Fruit fly (Drosophila melanogaster) whole organism, embryonic: ENCODE results near the gene CG32855.

Experiments used
- Atf-2 ChIP-seq: fragments of 200-800 bp; sonication (Bioruptor generic); optimal IDR thresholded peaks from 2 replicates; lab custom pipeline; 2016; ENCODE audit warnings: missing biosample characterization, missing genetic modification characterization
- BEAF-32 ChIP-seq: fragments of 200-800 bp; sonication (Bioruptor generic); optimal IDR thresholded peaks from 3 replicates; lab custom pipeline; 2017; ENCODE audit warnings: missing biosample characterization, missing genetic modification characterization, mild to moderate bottlenecking, moderate library complexity, missing genetic modification reagents
- BtbVII ChIP-seq: fragments of 200-800 bp; sonication (Bioruptor generic); optimal IDR thresholded peaks from 3 replicates; lab custom pipeline; 2017; ENCODE audit warnings: missing biosample characterization, mild to moderate bottlenecking, missing genetic modification characterization
- CG10209 ChIP-seq: fragments of 200-800 bp; sonication (Bioruptor generic); optimal IDR thresholded peaks from 3 replicates; lab custom pipeline; 2017; ENCODE audit warnings: missing biosample characterization, mild to moderate bottlenecking, missing genetic modification characterization, missing genetic modification reagents
- CG1024 ChIP-seq: fragments of 200-800 bp; sonication (Bioruptor generic); IDR thresholded peaks from 2 replicates; pipeline ENCODE4 v1.3.6; 2022; ENCODE audit warnings: missing biosample characterization, missing genetic modification characterization
- CG12236 ChIP-seq: fragments of 200-800 bp; sonication (Bioruptor generic); optimal IDR thresholded peaks from 2 replicates; lab custom pipeline; 2016; ENCODE audit warnings: missing biosample characterization, missing genetic modification characterization
- CG12744 ChIP-seq: fragments of 200-800 bp; sonication (Bioruptor generic); optimal IDR thresholded peaks from 2 replicates; lab custom pipeline; 2016; ENCODE audit warnings: missing biosample characterization, missing genetic modification characterization
- CG15011 ChIP-seq: fragments of 200-800 bp; sonication (Bioruptor generic); optimal IDR thresholded peaks from 3 replicates; lab custom pipeline; 2018; ENCODE audit warnings: missing biosample characterization, mild to moderate bottlenecking, missing genetic modification characterization
- CG15479 ChIP-seq: fragments of 200-800 bp; sonication (Bioruptor generic); optimal IDR thresholded peaks from 3 replicates; lab custom pipeline; 2019; ENCODE audit warnings: missing biosample characterization, mild to moderate bottlenecking, missing genetic modification characterization, moderate library complexity
- CG1792 ChIP-seq: fragments of 200-800 bp; sonication (Bioruptor generic); optimal IDR thresholded peaks from 2 replicates; lab custom pipeline; 2016; ENCODE audit warnings: missing biosample characterization, missing genetic modification characterization
- CG4424 ChIP-seq: fragments of 200-800 bp; sonication (Bioruptor generic); optimal IDR thresholded peaks from 3 replicates; lab custom pipeline; 2016; ENCODE audit warnings: missing biosample characterization, missing genetic modification characterization
- CG5953 ChIP-seq: fragments of 200-800 bp; sonication (Bioruptor generic); IDR thresholded peaks from 2 replicates; pipeline ENCODE4 v1.3.6; 2022; ENCODE audit warnings: missing biosample characterization, missing genetic modification characterization
- CG7786 ChIP-seq: fragments of 200-800 bp; sonication (Bioruptor generic); optimal IDR thresholded peaks from 2 replicates; lab custom pipeline; 2016; ENCODE audit warnings: missing biosample characterization, missing genetic modification characterization
- CG8388 ChIP-seq: fragments of 200-800 bp; sonication (Bioruptor generic); optimal IDR thresholded peaks from 2 replicates; lab custom pipeline; 2019; ENCODE audit warnings: missing biosample characterization, mild to moderate bottlenecking, missing genetic modification characterization, moderate library complexity
- CG8478 ChIP-seq: fragments of >200 bp; optimal IDR thresholded peaks from 2 replicates; lab custom pipeline; 2018
- CG8765 ChIP-seq: fragments of 200-800 bp; sonication (Bioruptor generic); IDR thresholded peaks from 2 replicates; pipeline ENCODE4 v1.3.6; 2022; ENCODE audit warnings: missing biosample characterization, missing genetic modification characterization
- CHES-1-like ChIP-seq: fragments of 200-800 bp; sonication (Bioruptor generic); optimal IDR thresholded peaks from 2 replicates; lab custom pipeline; 2016; ENCODE audit warnings: missing biosample characterization, missing genetic modification characterization
- CkIIα-i1 ChIP-seq: fragments of 200-800 bp; sonication (Bioruptor generic); IDR thresholded peaks from 2 replicates; pipeline ENCODE4 v1.3.6; 2022; ENCODE audit warnings: missing biosample characterization, missing genetic modification characterization
- CrebB ChIP-seq: fragments of 200-800 bp; sonication (Bioruptor generic); optimal IDR thresholded peaks from 3 replicates; lab custom pipeline; 2018; ENCODE audit warnings: missing biosample characterization, mild to moderate bottlenecking, missing genetic modification characterization
- Dad ChIP-seq: fragments of 200-800 bp; sonication (Bioruptor generic); optimal IDR thresholded peaks from 3 replicates; lab custom pipeline; 2016; ENCODE audit warnings: missing biosample characterization, missing genetic modification characterization
- Doc2 ChIP-seq: fragments of 200-800 bp; sonication (Bioruptor generic); IDR thresholded peaks from 2 replicates; pipeline ENCODE4 v1.3.6; 2022; ENCODE audit warnings: missing biosample characterization, missing genetic modification characterization
- Dp ChIP-seq: fragments of 200-800 bp; sonication (Bioruptor generic); optimal IDR thresholded peaks from 2 replicates; lab custom pipeline; 2018; ENCODE audit warnings: missing biosample characterization, mild to moderate bottlenecking, missing genetic modification characterization, moderate library complexity
- Ets97D ChIP-seq: fragments of 200-800 bp; sonication (Bioruptor generic); optimal IDR thresholded peaks from 3 replicates; lab custom pipeline; 2016; ENCODE audit warnings: missing biosample characterization, missing genetic modification characterization
- Fer3 ChIP-seq: fragments of 200-800 bp; sonication (Bioruptor generic); optimal IDR thresholded peaks from 2 replicates; lab custom pipeline; 2018; ENCODE audit warnings: missing biosample characterization, mild to moderate bottlenecking, missing genetic modification characterization, moderate library complexity
- HHEX ChIP-seq: fragments of 200-800 bp; sonication (Bioruptor generic); optimal IDR thresholded peaks from 3 replicates; lab custom pipeline; 2017; ENCODE audit warnings: missing biosample characterization, mild to moderate bottlenecking, missing genetic modification characterization, missing genetic modification reagents
- Kr ChIP-seq: fragments of 200-800 bp; sonication (Bioruptor generic); optimal IDR thresholded peaks from 2 replicates; lab custom pipeline; 2017; ENCODE audit warnings: missing biosample characterization, mild to moderate bottlenecking, missing genetic modification characterization
- Lpt ChIP-seq: fragments of >200 bp; optimal IDR thresholded peaks from 2 replicates; lab custom pipeline; 2018; ENCODE audit warnings: missing biosample characterization, missing genetic modification characterization
- MBD-R2 ChIP-seq: fragments of 200-800 bp; sonication (Bioruptor generic); IDR thresholded peaks from 2 replicates; pipeline ENCODE4 v1.3.6; 2022; ENCODE audit warnings: missing biosample characterization, missing genetic modification characterization
- Vsx1 ChIP-seq: fragments of 200-800 bp; sonication (Bioruptor generic); optimal IDR thresholded peaks from 2 replicates; lab custom pipeline; 2017; ENCODE audit warnings: missing biosample characterization, mild to moderate bottlenecking, missing genetic modification characterization, missing genetic modification reagents
- Xrp1 ChIP-seq: fragments of 200-800 bp; sonication (Bioruptor generic); IDR thresholded peaks from 2 replicates; pipeline ENCODE4 v1.3.6; 2022; ENCODE audit warnings: missing biosample characterization, missing genetic modification characterization
- aop ChIP-seq: fragments of 200-800 bp; sonication (Bioruptor generic); IDR thresholded peaks from 2 replicates; pipeline ENCODE4 v1.3.6; 2022; ENCODE audit warnings: missing biosample characterization, missing genetic modification characterization
- caup ChIP-seq: fragments of 200-800 bp; sonication (Bioruptor generic); optimal IDR thresholded peaks from 3 replicates; lab custom pipeline; 2017; ENCODE audit warnings: missing biosample characterization, mild to moderate bottlenecking, missing genetic modification characterization, moderate library complexity; ENCODE audit not compliant: severe bottlenecking
- cwo ChIP-seq: fragments of 200-800 bp; sonication (Bioruptor generic); optimal IDR thresholded peaks from 3 replicates; lab custom pipeline; 2017; ENCODE audit warnings: missing biosample characterization, missing genetic modification characterization, mild to moderate bottlenecking, moderate library complexity, missing genetic modification reagents
- dysf ChIP-seq: fragments of 200-800 bp; sonication (Bioruptor generic); IDR thresholded peaks from 3 replicates; pipeline ENCODE4 v1.3.6; 2022; ENCODE audit warnings: missing biosample characterization, missing genetic modification characterization
- ewg ChIP-seq: fragments of 200-800 bp; sonication (Bioruptor generic); optimal IDR thresholded peaks from 3 replicates; lab custom pipeline; 2017; ENCODE audit warnings: mild to moderate bottlenecking, missing biosample characterization, missing genetic modification reagents, missing genetic modification characterization
- gem ChIP-seq: fragments of 200-800 bp; sonication (Bioruptor generic); optimal IDR thresholded peaks from 2 replicates; lab custom pipeline; 2019; ENCODE audit warnings: missing biosample characterization, mild to moderate bottlenecking, missing genetic modification characterization, moderate library complexity
- her ChIP-seq: fragments of 200-800 bp; sonication (Bioruptor generic); optimal IDR thresholded peaks from 2 replicates; lab custom pipeline; 2016; ENCODE audit warnings: missing biosample characterization, missing genetic modification characterization
- ken ChIP-seq: fragments of 200-800 bp; sonication (Bioruptor generic); IDR thresholded peaks from 3 replicates; pipeline ENCODE4 v1.3.6; 2022; ENCODE audit warnings: missing biosample characterization, missing genetic modification characterization
- lilli ChIP-seq: fragments of 200-800 bp; sonication (Bioruptor generic); optimal IDR thresholded peaks from 3 replicates; lab custom pipeline; 2016; ENCODE audit warnings: missing biosample characterization, missing genetic modification characterization
- nerfin-2 ChIP-seq: fragments of 200-800 bp; sonication (Bioruptor generic); IDR thresholded peaks from 2 replicates; pipeline ENCODE4 v1.3.6; 2022; ENCODE audit warnings: missing biosample characterization, missing genetic modification characterization; ENCODE audit not compliant: partially characterized antibody
- nmo ChIP-seq: fragments of 200-800 bp; sonication (Bioruptor generic); optimal IDR thresholded peaks from 2 replicates; lab custom pipeline; 2018; ENCODE audit warnings: missing biosample characterization, mild to moderate bottlenecking, missing genetic modification characterization, moderate library complexity
- prd ChIP-seq, 3 experiments: fragments of >200 bp in 2 of 3; fragments of 200-800 bp in 1 of 3; sonication (Bioruptor generic) in 1 of 3; optimal IDR thresholded peaks in 2 of 3; IDR thresholded peaks in 1 of 3; 2 replicates in 2 of 3; 3 replicates in 1 of 3; pipeline versions ENCODE4 v1.3.6 to Lab custom; 2017 to 2022; ENCODE audit warnings: missing biosample characterization in 1 of 3, missing genetic modification characterization in 1 of 3
- sc ChIP-seq, 3 experiments: fragments of >200 bp in 2 of 3; fragments of 200-800 bp in 1 of 3; sonication (Bioruptor generic) in 1 of 3; optimal IDR thresholded peaks; 2 replicates in 2 of 3; 3 replicates in 1 of 3; lab custom pipeline; 2017; ENCODE audit warnings: mild to moderate bottlenecking in 1 of 3, missing biosample characterization in 1 of 3, missing genetic modification characterization in 1 of 3, missing genetic modification reagents in 1 of 3
- sens ChIP-seq: fragments of 200-800 bp; sonication (Bioruptor generic); peaks from one replicate; lab custom pipeline; 2016; ENCODE audit warnings: missing biosample characterization, missing genetic modification characterization
- sob ChIP-seq: fragments of 200-800 bp; sonication (Bioruptor generic); IDR thresholded peaks from 2 replicates; pipeline ENCODE4 v1.3.6; 2022; ENCODE audit warnings: missing biosample characterization, missing genetic modification characterization
- trem ChIP-seq: fragments of 200-800 bp; optimal IDR thresholded peaks from 3 replicates; lab custom pipeline; 2019; ENCODE audit warnings: missing biosample characterization, mild to moderate bottlenecking, missing genetic modification characterization, moderate library complexity
- tx ChIP-seq: fragments of 200-800 bp; sonication (Bioruptor generic); optimal IDR thresholded peaks from 2 replicates; lab custom pipeline; 2016; ENCODE audit warnings: missing biosample characterization, missing genetic modification characterization
- vnd ChIP-seq: fragments of 200-800 bp; sonication (Bioruptor generic); IDR thresholded peaks from 3 replicates; pipeline ENCODE4 v1.3.6; 2022; ENCODE audit warnings: missing biosample characterization, missing genetic modification characterization; ENCODE audit not compliant: partially characterized antibody
- zen ChIP-seq: fragments of 200-800 bp; sonication (Bioruptor generic); optimal IDR thresholded peaks from 3 replicates; lab custom pipeline; 2018; ENCODE audit warnings: missing biosample characterization, mild to moderate bottlenecking, missing genetic modification characterization, moderate library complexity

The CG32855 gene

dm6 chr3R:16094011-16094729, 13.4 kb upstream of the CG32855 start (continued):
- peak; percentile 92 for TF ChIP-seq gem (tag; lab: Kevin White, UChicago)
- no peak for TF ChIP-seq Dad (GFP tag; lab: Kevin White, UChicago)
- TF ChIP-seq CG15479 (GFP tag; lab: Kevin White, UChicago), result no peak
- TF ChIP-seq CrebB (tag; lab: Kevin White, UChicago), result no peak
- TF ChIP-seq prd (optimal IDR thresholded peaks at IDR 0.05; lab: Kevin White, UChicago), result no peak
- peak; percentile 71; the same call in 2 of the 3 replicates for TF ChIP-seq prd (GFP tag; IDR thresholded peaks at IDR 0.05; lab: Robert Waterston, UW)
- peak; percentile 76 for TF ChIP-seq CG10209
- no peak for TF ChIP-seq Lpt (GFP tag; lab: Kevin White, UChicago)
- no peak for TF ChIP-seq CG8478
- TF ChIP-seq CG1024 (GFP tag; lab: Robert Waterston, UW), result no peak
- no peak for TF ChIP-seq her (GFP tag; lab: Kevin White, UChicago)
- no peak for TF ChIP-seq CG7786 (GFP tag; lab: Kevin White, UChicago)
- TF ChIP-seq CG8388, result peak; percentile 86
- peak; percentile 93 for TF ChIP-seq nmo (GFP tag; lab: Kevin White, UChicago)
- TF ChIP-seq lilli, result peak; percentile 46
- TF ChIP-seq ken (GFP tag; lab: Robert Waterston, UW), result no peak
- no peak for TF ChIP-seq nerfin-2 (GFP tag; lab: Robert Waterston, UW)
- TF ChIP-seq Doc2 (GFP tag; lab: Robert Waterston, UW), result no peak
- no peak for TF ChIP-seq BEAF-32
- TF ChIP-seq sob (GFP tag; lab: Robert Waterston, UW), result no peak
- peak; percentile 30 for TF ChIP-seq caup (GFP tag; lab: Kevin White, UChicago)
- TF ChIP-seq CG1792, result no peak
- TF ChIP-seq BtbVII (GFP tag; lab: Kevin White, UChicago), result peak; percentile 68
- TF ChIP-seq dysf, result peak; percentile 56; the same call in 1 of the 3 replicates
- TF ChIP-seq sens (GFP tag; lab: Kevin White, UChicago), result peak; percentile 95
- TF ChIP-seq CHES-1-like (GFP tag; lab: Kevin White, UChicago), result no peak
- TF ChIP-seq aop (GFP tag; lab: Robert Waterston, UW), result no peak
- TF ChIP-seq ewg (GFP tag; lab: Kevin White, UChicago), result peak; percentile 74
- TF ChIP-seq CkIIα-i1, result no peak
- no peak for TF ChIP-seq Dp (GFP tag; lab: Kevin White, UChicago)
- no peak for TF ChIP-seq vnd (GFP tag; lab: Robert Waterston, UW)
- no peak for TF ChIP-seq Kr (GFP tag; lab: Kevin White, UChicago)
- peak; percentile 83 for TF ChIP-seq CG4424 (GFP tag; lab: Kevin White, UChicago)
- TF ChIP-seq CG12744 (GFP tag; lab: Kevin White, UChicago), result no peak
- no peak for TF ChIP-seq sc (optimal IDR thresholded peaks at IDR 0.05; lab: Kevin White, UChicago)
- TF ChIP-seq sc (GFP tag; optimal IDR thresholded peaks at IDR 0.05; lab: Kevin White, UChicago), result peak; percentile 79
- no peak for TF ChIP-seq CG8765 (GFP tag; lab: Robert Waterston, UW)
- TF ChIP-seq HHEX (GFP tag; lab: Kevin White, UChicago), result peak; percentile 70
- no peak for TF ChIP-seq tx (GFP tag; lab: Kevin White, UChicago)
- TF ChIP-seq cwo (GFP tag; lab: Kevin White, UChicago), result peak; percentile 61
- TF ChIP-seq trem (tag; lab: Kevin White, UChicago), result peak; percentile 61
- peak; percentile 57 for TF ChIP-seq CG15011 (GFP tag; lab: Kevin White, UChicago)
- peak; percentile 40 for TF ChIP-seq Fer3
- TF ChIP-seq Atf-2 (GFP tag; lab: Kevin White, UChicago), result no peak
- no peak for TF ChIP-seq MBD-R2
- peak; percentile 44 for TF ChIP-seq zen (tag; lab: Kevin White, UChicago)
- TF ChIP-seq Vsx1, result peak; percentile 75
- TF ChIP-seq Xrp1, result peak; percentile 63
- no peak for TF ChIP-seq Ets97D (GFP tag; lab: Kevin White, UChicago)
- no peak for TF ChIP-seq CG12236 (GFP tag; lab: Kevin White, UChicago)
- no peak for TF ChIP-seq CG5953 (GFP tag; lab: Robert Waterston, UW)
